Fruit fly (Drosophila melanogaster): ENCODE results near the gene Sfp26Ad.
A peak's percentile ranks its signal among the peaks of the same experiment; 100 is the strongest.

The Sfp26Ad gene

dm6 chr2L:5943229-5944078, at the start of gene Sfp26Ad, which contains the start of gene Gpdh1:
TSS of gene Sfp26Ad (minus strand) at chr2L:5943304.
TSS of gene Gpdh1 (plus strand) at chr2L:5943643.
- peak; percentile 80 for TF ChIP-seq CG17801 (GFP tag; optimal IDR thresholded peaks at IDR 0.05; ENCODE audit: partially characterized antibody)

DNA sequence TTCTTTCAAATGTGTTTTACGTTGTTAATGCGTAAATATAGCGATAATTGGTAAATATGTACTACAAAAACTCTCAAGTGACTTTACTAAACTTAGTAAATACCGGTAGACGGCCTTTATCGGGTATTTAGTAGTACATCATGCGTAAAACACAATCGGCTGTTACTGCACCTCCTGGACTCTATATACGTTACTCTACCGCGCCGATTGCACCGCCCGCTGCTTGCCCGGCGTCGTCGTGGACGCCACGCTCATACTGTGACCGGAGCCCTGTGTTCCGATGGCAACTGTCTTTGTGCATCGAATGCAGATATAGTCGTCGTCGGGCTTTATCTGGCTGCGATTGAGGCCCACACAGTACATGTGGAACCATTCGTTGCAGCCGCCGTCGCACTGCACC, 47.3 kb upstream of the Sfp26Ad start:
- TF ChIP-seq CG17801 (GFP tag; optimal IDR thresholded peaks at IDR 0.05; ENCODE audit: partially characterized antibody): no peak

DNA sequence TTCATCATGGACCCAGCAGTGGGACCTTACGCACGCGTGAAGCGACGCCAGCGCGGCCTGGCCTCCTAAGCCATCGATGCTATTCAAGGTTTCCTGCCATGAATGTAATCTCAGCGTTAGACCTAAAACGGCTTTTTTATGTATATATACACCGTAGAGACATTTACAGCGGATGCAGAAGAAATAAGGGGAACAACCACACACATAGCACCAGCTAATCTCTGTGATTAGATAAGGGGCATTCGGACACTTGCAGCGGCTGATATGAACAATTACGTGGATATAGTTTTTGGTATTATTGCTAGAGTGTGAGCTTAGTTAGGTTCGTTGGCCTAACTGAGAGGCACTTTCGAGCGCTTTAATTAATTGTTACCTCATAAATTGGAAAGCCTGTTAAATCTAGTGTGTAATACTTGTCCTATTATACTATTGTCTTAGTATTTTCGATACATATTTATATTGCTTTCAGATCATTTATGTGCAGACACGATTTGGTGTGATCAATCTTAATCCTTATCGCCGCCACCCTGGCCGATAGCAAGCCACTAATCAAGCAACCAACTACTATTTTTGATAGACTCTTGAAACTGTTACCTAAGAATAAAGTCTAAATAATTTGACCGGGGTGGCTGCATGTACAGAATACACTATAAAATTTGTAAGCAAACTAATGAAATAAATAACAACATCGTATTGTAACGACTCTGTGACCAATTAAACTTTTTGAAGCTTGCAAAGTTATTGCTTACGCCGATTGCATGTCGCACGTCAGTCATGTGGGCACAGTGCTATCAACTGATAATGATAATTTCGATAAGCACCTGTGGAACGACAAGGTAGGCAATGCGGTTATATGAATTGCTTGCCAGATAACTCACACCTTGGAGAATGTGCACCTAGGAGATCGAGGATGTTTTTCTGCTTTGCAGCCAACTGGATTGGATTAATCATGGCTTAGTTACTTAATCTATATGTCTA, 45.3 kb upstream of the Sfp26Ad start:
- TF ChIP-seq CG17801 (GFP tag; optimal IDR thresholded peaks at IDR 0.05; ENCODE audit: partially characterized antibody): no peak

DNA sequence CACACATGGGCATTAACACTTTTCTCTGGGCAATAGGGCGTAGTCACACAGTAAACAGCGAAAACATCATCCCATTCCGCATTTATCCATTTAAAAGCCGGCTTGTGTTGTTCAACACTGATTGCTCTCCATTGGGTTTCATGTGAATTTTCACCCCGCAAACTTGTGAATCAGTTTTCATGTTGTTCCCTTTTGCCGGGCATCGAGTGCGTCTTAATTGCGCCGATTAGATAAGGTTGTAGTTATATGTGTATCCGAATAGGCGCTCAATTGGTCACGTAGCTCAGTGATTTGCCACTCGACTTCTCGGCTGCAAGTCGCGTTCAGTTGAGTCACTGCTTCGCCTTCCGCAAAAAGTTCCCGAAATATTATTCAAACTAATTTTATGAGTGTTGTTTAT, 43.8 kb upstream of the Sfp26Ad start:
- TF ChIP-seq CG17801 (GFP tag; optimal IDR thresholded peaks at IDR 0.05; ENCODE audit: partially characterized antibody): no peak

DNA sequence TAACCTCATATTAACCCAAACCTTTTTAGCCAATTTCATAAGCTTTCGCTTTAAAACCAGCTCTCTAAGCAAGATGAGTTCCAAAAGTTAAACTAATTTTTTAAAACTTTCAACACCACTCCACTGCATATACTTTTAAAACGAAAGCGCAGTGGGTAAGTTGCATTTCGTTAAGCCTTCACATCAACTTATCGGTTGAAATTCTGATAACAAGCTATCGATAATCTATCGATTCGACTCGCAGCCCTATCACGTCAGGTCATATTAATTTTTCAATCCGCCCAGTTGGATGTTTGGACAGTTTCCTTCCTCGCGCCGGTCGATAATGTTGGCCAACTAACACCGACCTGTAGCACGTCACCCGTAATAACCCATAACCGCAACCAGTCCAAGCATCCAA, 43.0 kb upstream of the Sfp26Ad start, which contains the start of gene ifc:
ifc (plus strand) TSS at position 255 of the 400 bp plus-strand sequence.
- peak; percentile 63 for TF ChIP-seq CG17801 (GFP tag; optimal IDR thresholded peaks at IDR 0.05; ENCODE audit: partially characterized antibody)

dm6 chr2L:5983236-5983635, 40.1 kb upstream of the Sfp26Ad start:
- no peak for TF ChIP-seq CG17801 (GFP tag; optimal IDR thresholded peaks at IDR 0.05; ENCODE audit: partially characterized antibody)

DNA sequence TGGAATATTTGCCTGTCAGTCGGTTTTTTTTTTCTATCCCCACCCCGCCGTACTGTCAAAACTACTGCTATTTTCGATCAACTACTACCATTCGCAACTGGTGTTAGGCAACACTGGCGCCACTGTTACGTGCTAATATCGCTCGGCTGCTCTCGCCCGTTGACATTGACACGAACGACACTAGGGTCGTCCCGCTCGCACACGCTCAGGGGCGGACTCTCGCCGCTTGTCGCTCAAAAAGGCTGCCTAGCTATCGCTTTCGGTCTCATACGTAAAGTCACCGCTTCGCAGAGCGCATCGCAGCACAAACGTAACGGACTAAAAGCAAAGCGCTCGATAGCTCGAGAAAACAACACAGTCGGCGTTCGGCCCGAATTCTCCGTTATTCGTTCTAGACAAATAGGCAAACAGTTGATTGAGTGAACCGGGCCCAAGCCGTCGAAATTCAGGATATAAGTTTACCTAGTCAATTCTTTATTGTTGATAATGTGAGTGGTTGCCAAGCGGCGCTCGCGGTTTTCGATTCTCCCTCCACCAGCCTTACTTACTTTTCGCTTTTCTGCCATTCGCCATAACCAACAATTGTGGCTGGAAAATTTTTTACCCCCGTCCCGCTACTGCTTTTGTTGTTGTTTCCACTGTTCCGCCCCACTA, 39.4 kb upstream of the Sfp26Ad start:
- TF ChIP-seq CG17801 (GFP tag; optimal IDR thresholded peaks at IDR 0.05; ENCODE audit: partially characterized antibody): peak; percentile 64

dm6 chr2L:5981433-5982333, 38.6 kb upstream of the Sfp26Ad start, which contains the start of gene eIF4A:
TSS of gene eIF4A (plus strand) at chr2L:5981764.
- peak; percentile 27 for TF ChIP-seq CG17801 (GFP tag; optimal IDR thresholded peaks at IDR 0.05; ENCODE audit: partially characterized antibody)

DNA sequence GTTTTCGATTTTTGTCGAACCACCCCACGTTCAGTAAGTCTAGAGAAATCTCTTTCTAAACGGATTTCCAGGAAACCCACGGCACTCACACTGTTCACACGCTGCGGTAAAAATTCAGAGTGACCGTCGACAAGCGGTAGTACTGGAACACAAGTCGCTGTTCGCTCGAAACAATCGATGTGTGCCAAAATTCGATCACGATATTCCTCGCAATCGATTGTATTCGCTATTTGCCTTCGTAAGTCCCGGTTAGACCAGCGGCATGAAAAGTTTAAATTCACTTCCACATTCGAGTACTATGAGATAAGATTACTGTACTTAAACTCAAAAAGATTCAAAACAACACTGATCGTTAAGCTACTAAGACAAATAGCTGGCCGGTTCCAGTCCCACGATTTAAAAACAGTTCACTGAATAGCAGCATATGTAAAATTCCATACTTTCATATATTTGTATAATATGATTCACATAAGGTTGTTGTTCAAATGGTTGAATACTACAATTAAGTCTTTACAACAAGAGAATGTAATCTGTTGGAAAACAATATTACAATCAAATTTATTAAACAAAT, 37.8 kb upstream of the Sfp26Ad start, which contains the start of gene chic:
chic (minus strand) TSS at position 157 of the 571 bp plus-strand sequence.
- peak; percentile 43 for TF ChIP-seq CG17801 (GFP tag; optimal IDR thresholded peaks at IDR 0.05; ENCODE audit: partially characterized antibody)

DNA sequence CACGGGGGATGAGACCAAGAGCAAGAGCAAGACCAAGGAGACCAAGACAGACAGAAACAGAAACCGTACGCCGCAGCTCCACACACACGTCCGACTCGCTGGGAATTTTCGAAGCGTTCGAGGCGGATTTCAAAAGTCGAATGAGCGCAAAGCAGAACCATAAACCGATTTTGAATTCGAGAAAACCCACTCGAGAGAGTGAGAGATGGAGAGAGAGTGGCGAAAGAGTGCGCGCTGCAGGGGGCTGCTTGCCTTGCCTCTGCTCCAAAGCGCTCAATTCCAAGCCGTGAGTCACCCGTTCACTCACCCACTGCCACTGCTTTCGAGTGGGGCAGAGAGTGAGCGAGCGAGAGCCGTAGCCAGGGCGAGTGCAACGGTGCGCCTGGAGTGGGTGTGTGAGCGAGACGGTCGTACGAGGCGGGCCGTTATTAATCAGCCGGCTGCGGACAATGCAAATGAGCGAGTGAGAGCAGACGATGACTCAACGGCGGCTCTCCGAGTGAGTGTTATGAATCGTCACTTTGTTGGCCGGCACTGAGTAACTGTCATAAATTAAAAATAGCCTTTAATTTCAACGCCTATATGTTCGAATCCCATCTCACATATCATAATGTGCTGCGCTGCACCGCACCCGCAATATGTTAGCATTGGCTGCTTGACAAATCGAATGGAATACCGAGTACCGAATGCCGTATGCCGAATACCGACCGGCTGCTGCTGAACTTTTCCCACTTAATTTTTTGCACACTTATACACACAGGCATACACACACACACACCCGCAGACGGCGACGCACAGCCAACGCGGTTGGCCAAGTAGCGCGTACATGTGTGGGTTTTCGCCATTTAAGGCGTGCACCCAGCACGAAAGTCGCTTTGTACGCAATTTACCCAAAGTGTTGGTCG, 37.1 kb upstream of the Sfp26Ad start:
- TF ChIP-seq CG17801 (GFP tag; optimal IDR thresholded peaks at IDR 0.05; ENCODE audit: partially characterized antibody): peak; percentile 70

DNA sequence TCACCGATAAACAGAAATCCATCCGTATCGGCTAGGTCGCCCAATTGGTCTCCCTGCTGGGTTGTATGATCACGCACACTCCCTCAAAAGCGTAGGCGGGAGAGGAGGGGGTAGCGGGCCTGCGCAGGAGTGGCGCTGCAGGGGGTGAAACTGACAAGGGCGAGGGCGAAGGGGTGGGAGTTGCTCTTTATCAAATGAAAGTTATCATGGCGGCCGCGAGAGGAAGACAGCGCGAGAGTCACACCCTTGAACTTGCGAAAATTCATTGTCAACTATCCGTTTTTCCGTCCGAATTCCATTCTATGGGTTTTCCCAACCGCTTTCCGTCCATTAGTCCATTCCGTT, 35.9 kb upstream of the Sfp26Ad start:
- TF ChIP-seq CG17801 (GFP tag; optimal IDR thresholded peaks at IDR 0.05; ENCODE audit: partially characterized antibody): no peak

- TF ChIP-seq CG17801 (GFP tag; optimal IDR thresholded peaks at IDR 0.05; ENCODE audit: partially characterized antibody): no peak
Measured at dm6 chr2L:5978333-5979054, 35.4 kb upstream of the Sfp26Ad start.

Data from ovary, adult (tissue).